Fruit fly (Drosophila melanogaster): ENCODE results near the gene GCS1.

The GCS1 gene

dm6 chrX:11379139-11379538, 31.3 kb upstream of the GCS1 start (continued):
- TF ChIP-seq CG1792 (GFP tag; optimal IDR thresholded peaks at IDR 0.05), result no peak
- no peak for TF ChIP-seq CG8089 (GFP tag; optimal IDR thresholded peaks at IDR 0.05)
- TF ChIP-seq emc (GFP tag; optimal IDR thresholded peaks at IDR 0.05), result no peak
- TF ChIP-seq CG10267 (tag; optimal IDR thresholded peaks at IDR 0.05), result peak; percentile 10
- TF ChIP-seq tna (GFP tag; IDR thresholded peaks at IDR 0.05; ENCODE audit: partially characterized antibody), result no peak
- no peak for TF ChIP-seq ase (GFP tag; IDR thresholded peaks at IDR 0.05)
- no peak for TF ChIP-seq CG34376 (GFP tag; optimal IDR thresholded peaks at IDR 0.05)
- TF ChIP-seq CG12299 (tag; optimal IDR thresholded peaks at IDR 0.05), result no peak
- no peak for TF ChIP-seq cas (GFP tag; IDR thresholded peaks at IDR 0.05)
- TF ChIP-seq CG17802 (tag; optimal IDR thresholded peaks at IDR 0.05), result no peak
- TF ChIP-seq CG30403 (GFP tag; optimal IDR thresholded peaks at IDR 0.05), result no peak
- no peak for TF ChIP-seq ham (GFP tag; IDR thresholded peaks at IDR 0.05)
- no peak for TF ChIP-seq CG12104 (GFP tag; optimal IDR thresholded peaks at IDR 0.05)
- no peak for TF ChIP-seq Scr (GFP tag; IDR thresholded peaks at IDR 0.05; ENCODE audit: partially characterized antibody)
- no peak for TF ChIP-seq Nf-YA (GFP tag; IDR thresholded peaks at IDR 0.05)
- TF ChIP-seq HLH54F (GFP tag; optimal IDR thresholded peaks at IDR 0.05), result no peak
- no peak for TF ChIP-seq CG7357 (GFP tag; IDR thresholded peaks at IDR 0.05)
- peak; percentile 42 for TF ChIP-seq CG18262 (tag; optimal IDR thresholded peaks at IDR 0.05)
- no peak for TF ChIP-seq CG1529 (GFP tag; optimal IDR thresholded peaks at IDR 0.05)
- no peak for TF ChIP-seq Elba2 (GFP tag; optimal IDR thresholded peaks at IDR 0.05)
- no peak for TF ChIP-seq CG3163 (GFP tag; optimal IDR thresholded peaks at IDR 0.05)
- peak; percentile 45; the same call in 1 of the 2 replicates for TF ChIP-seq CG31224 (GFP tag; IDR thresholded peaks at IDR 0.05)
- no peak for TF ChIP-seq CG12236 (GFP tag; optimal IDR thresholded peaks at IDR 0.05)
- no peak for TF ChIP-seq CG2129 (GFP tag; IDR thresholded peaks at IDR 0.05; ENCODE audit: partially characterized antibody)
- no peak for TF ChIP-seq YL-1 (GFP tag; optimal IDR thresholded peaks at IDR 0.05)
- TF ChIP-seq klu (GFP tag; IDR thresholded peaks at IDR 0.05), result no peak
- peak; percentile 51; the same call in 2 of the 3 replicates for TF ChIP-seq B-H1 (GFP tag; IDR thresholded peaks at IDR 0.05)
- TF ChIP-seq MTF-1 (GFP tag; optimal IDR thresholded peaks at IDR 0.05; ENCODE audit: borderline replicate concordance), result no peak
- TF ChIP-seq fu2 (GFP tag; optimal IDR thresholded peaks at IDR 0.05), result no peak
- TF ChIP-seq sima (GFP tag; optimal IDR thresholded peaks at IDR 0.05), result no peak
- TF ChIP-seq CG6175 (GFP tag; IDR thresholded peaks at IDR 0.05), result no peak
- peak; percentile 3 for TF ChIP-seq sqz (GFP tag; optimal IDR thresholded peaks at IDR 0.05)
- TF ChIP-seq D19A (tag; optimal IDR thresholded peaks at IDR 0.05), result peak; percentile 4
- TF ChIP-seq CG9215 (GFP tag; IDR thresholded peaks at IDR 0.05), result peak; percentile 15; the same call in 1 of the 2 replicates
- TF ChIP-seq Awh (GFP tag; IDR thresholded peaks at IDR 0.05), result 0 out of 2 replicates have a peak, but pooled peaks have one; percentile 24
- peak; percentile 57 for TF ChIP-seq PHDP (tag; optimal IDR thresholded peaks at IDR 0.05)
- no peak for TF ChIP-seq D (optimal IDR thresholded peaks at IDR 0.05)
- no peak for TF ChIP-seq D (GFP tag; optimal IDR thresholded peaks at IDR 0.05)
- TF ChIP-seq Mes4 (GFP tag; optimal IDR thresholded peaks at IDR 0.05), result no peak
- TF ChIP-seq cg (GFP tag; optimal IDR thresholded peaks at IDR 0.05), result no peak
- no peak for TF ChIP-seq Atf3 (GFP tag; optimal IDR thresholded peaks at IDR 0.05)
- no peak for TF ChIP-seq Hr78 (GFP tag; optimal IDR thresholded peaks at IDR 0.05)
- no peak for TF ChIP-seq crol (GFP tag; IDR thresholded peaks at IDR 0.05)
- TF ChIP-seq E2f1 (GFP tag; IDR thresholded peaks at IDR 0.05), result peak; percentile 45
- TF ChIP-seq wor (GFP tag; IDR thresholded peaks at IDR 0.05), result no peak
- TF ChIP-seq C15 (GFP tag; IDR thresholded peaks at IDR 0.05), result no peak
- no peak for TF ChIP-seq stc (GFP tag; IDR thresholded peaks at IDR 0.05)
- TF ChIP-seq Bteb2 (GFP tag; optimal IDR thresholded peaks at IDR 0.05), result peak; percentile 6
- TF ChIP-seq NFAT (GFP tag; IDR thresholded peaks at IDR 0.05), result peak; percentile 42; the same call in 1 of the 2 replicates
- TF ChIP-seq sim (GFP tag; IDR thresholded peaks at IDR 0.05), result 0 out of 2 replicates have a peak, but pooled peaks have one; percentile 17
- TF ChIP-seq sd (tag; optimal IDR thresholded peaks at IDR 0.05), result no peak
- TF ChIP-seq p53 (GFP tag; optimal IDR thresholded peaks at IDR 0.05), result no peak
- no peak for TF ChIP-seq Myb (GFP tag; optimal IDR thresholded peaks at IDR 0.05)
